Fruit fly (Drosophila melanogaster) whole organism, embryonic: ENCODE results near the gene CG42784.

ENCODE experiments used
- CG10431 ChIP-seq: fragments of 200-800 bp; sonication (Bioruptor generic); optimal IDR thresholded peaks from 3 replicates; lab custom pipeline; 2018; ENCODE audit warnings: missing biosample characterization, mild to moderate bottlenecking, missing genetic modification characterization
- CG10979 ChIP-seq: fragments of 200-800 bp; sonication (Bioruptor generic); optimal IDR thresholded peaks from 2 replicates; lab custom pipeline; 2018; ENCODE audit warnings: missing biosample characterization, mild to moderate bottlenecking, missing genetic modification characterization, moderate library complexity
- CG13775 ChIP-seq: fragments of 200-800 bp; sonication (Bioruptor generic); optimal IDR thresholded peaks from 3 replicates; lab custom pipeline; 2017; ENCODE audit warnings: missing biosample characterization, mild to moderate bottlenecking, missing genetic modification characterization
- CG14860 ChIP-seq: fragments of 200-800 bp; sonication (Bioruptor generic); IDR thresholded peaks from 3 replicates; pipeline ENCODE4 v1.3.6; 2022; ENCODE audit warnings: missing biosample characterization, missing genetic modification characterization; ENCODE audit not compliant: partially characterized antibody
- CG16813 ChIP-seq: fragments of 200-800 bp; sonication (Bioruptor generic); IDR thresholded peaks from 3 replicates; pipeline ENCODE4 v1.3.6; 2022; ENCODE audit warnings: missing biosample characterization, missing genetic modification characterization; ENCODE audit not compliant: partially characterized antibody
- CG18011 ChIP-seq: fragments of 200-800 bp; sonication (Bioruptor generic); optimal IDR thresholded peaks from 2 replicates; lab custom pipeline; 2017; ENCODE audit warnings: missing biosample characterization, missing genetic modification characterization, mild to moderate bottlenecking, moderate library complexity, missing genotype
- CG2120 ChIP-seq: fragments of 200-800 bp; sonication (Bioruptor generic); optimal IDR thresholded peaks from 3 replicates; lab custom pipeline; 2016; ENCODE audit warnings: missing biosample characterization, missing genetic modification characterization
- CG34376 ChIP-seq: fragments of 200-800 bp; sonication (Bioruptor generic); optimal IDR thresholded peaks from 2 replicates; lab custom pipeline; 2018; ENCODE audit warnings: missing biosample characterization, mild to moderate bottlenecking, missing genetic modification characterization
- CG7786 ChIP-seq: fragments of 200-800 bp; sonication (Bioruptor generic); optimal IDR thresholded peaks from 2 replicates; lab custom pipeline; 2016; ENCODE audit warnings: missing biosample characterization, missing genetic modification characterization
- D19B ChIP-seq: fragments of 200-800 bp; sonication (Bioruptor generic); optimal IDR thresholded peaks from 2 replicates; lab custom pipeline; 2017; ENCODE audit warnings: missing biosample characterization, mild to moderate bottlenecking, missing genetic modification characterization
- Dip3 ChIP-seq: fragments of 200-800 bp; sonication (Bioruptor generic); optimal IDR thresholded peaks from 3 replicates; lab custom pipeline; 2016; ENCODE audit warnings: missing biosample characterization, missing genetic modification characterization
- Drgx ChIP-seq: fragments of 200-800 bp; sonication (Bioruptor generic); IDR thresholded peaks from 2 replicates; pipeline ENCODE4 v1.3.6; 2022; ENCODE audit warnings: missing biosample characterization, missing genetic modification characterization
- GATAe ChIP-seq: fragments of 200-800 bp; sonication (Bioruptor generic); conservative IDR thresholded peaks from 2 replicates; pipeline ENCODE4 v1.3.6; 2022; ENCODE audit warnings: missing biosample characterization, missing genetic modification characterization
- HmgD ChIP-seq: fragments of 200-800 bp; sonication (Bioruptor generic); optimal IDR thresholded peaks from 3 replicates; lab custom pipeline; 2016; ENCODE audit warnings: missing biosample characterization, missing genetic modification characterization
- Hr78 ChIP-seq, 2 experiments: fragments of 200-800 bp in 1 of 2; fragments of >200 bp in 1 of 2; sonication (Bioruptor generic) in 1 of 2; optimal IDR thresholded peaks; 2 replicates each; lab custom pipeline; 2017 to 2019; ENCODE audit warnings: missing biosample characterization in 2 of 2, missing genetic modification characterization in 2 of 2, mild to moderate bottlenecking in 1 of 2, moderate library complexity in 1 of 2
- Oaz ChIP-seq: fragments of 200-800 bp; sonication (Bioruptor generic); IDR thresholded peaks from 2 replicates; pipeline ENCODE4 v1.3.6; 2022; ENCODE audit warnings: missing biosample characterization, missing genetic modification characterization
- Rfx ChIP-seq: fragments of 200-800 bp; sonication (Bioruptor generic); IDR thresholded peaks from 2 replicates; pipeline ENCODE4 v1.3.6; 2022; ENCODE audit warnings: missing biosample characterization, missing genetic modification characterization
- Ssrp ChIP-seq: fragments of 200-800 bp; sonication (Bioruptor generic); optimal IDR thresholded peaks from 2 replicates; lab custom pipeline; 2018; ENCODE audit warnings: missing biosample characterization, mild to moderate bottlenecking, missing genetic modification characterization, moderate library complexity
- Usf ChIP-seq: fragments of 200-800 bp; sonication (Bioruptor generic); optimal IDR thresholded peaks from 2 replicates; lab custom pipeline; 2017; ENCODE audit warnings: missing genotype, missing biosample characterization, missing genetic modification characterization
- chif ChIP-seq, 2 experiments: fragments of 200-800 bp; sonication (Bioruptor generic); optimal IDR thresholded peaks; 3 replicates each; lab custom pipeline; 2016; ENCODE audit warnings: missing biosample characterization in 2 of 2, missing genetic modification characterization in 2 of 2
- cwo ChIP-seq: fragments of 200-800 bp; sonication (Bioruptor generic); optimal IDR thresholded peaks from 3 replicates; lab custom pipeline; 2017; ENCODE audit warnings: missing biosample characterization, missing genetic modification characterization, mild to moderate bottlenecking, moderate library complexity, missing genetic modification reagents
- exex ChIP-seq: fragments of 200-800 bp; sonication (Bioruptor generic); optimal IDR thresholded peaks from 4 replicates; lab custom pipeline; 2018; ENCODE audit warnings: missing biosample characterization, mild to moderate bottlenecking, missing genetic modification characterization, moderate library complexity
- gem ChIP-seq: fragments of 200-800 bp; sonication (Bioruptor generic); optimal IDR thresholded peaks from 2 replicates; lab custom pipeline; 2019; ENCODE audit warnings: missing biosample characterization, mild to moderate bottlenecking, missing genetic modification characterization, moderate library complexity
- grau ChIP-seq: fragments of 200-800 bp; optimal IDR thresholded peaks from 3 replicates; lab custom pipeline; 2019; ENCODE audit warnings: missing biosample characterization, mild to moderate bottlenecking, missing genetic modification characterization, moderate library complexity
- grn ChIP-seq: fragments of 200-800 bp; sonication (Bioruptor generic); optimal IDR thresholded peaks from 3 replicates; lab custom pipeline; 2017; ENCODE audit warnings: missing biosample characterization, missing genetic modification characterization
- ham ChIP-seq: fragments of 200-800 bp; sonication (Bioruptor generic); IDR thresholded peaks from 2 replicates; pipeline ENCODE4 v1.3.6; 2022; ENCODE audit warnings: missing biosample characterization, missing genetic modification characterization
- ind ChIP-seq: fragments of 200-800 bp; sonication (Bioruptor generic); optimal IDR thresholded peaks from 3 replicates; lab custom pipeline; 2016; ENCODE audit warnings: missing biosample characterization, missing genetic modification characterization
- lab ChIP-seq: fragments of 200-800 bp; sonication (Bioruptor generic); optimal IDR thresholded peaks from 3 replicates; lab custom pipeline; 2017; ENCODE audit warnings: missing biosample characterization, missing genetic modification characterization, mild to moderate bottlenecking, moderate library complexity, missing genetic modification reagents
- nmo ChIP-seq: fragments of 200-800 bp; sonication (Bioruptor generic); optimal IDR thresholded peaks from 2 replicates; lab custom pipeline; 2018; ENCODE audit warnings: missing biosample characterization, mild to moderate bottlenecking, missing genetic modification characterization, moderate library complexity
- odd ChIP-seq: fragments of 200-800 bp; sonication (Bioruptor generic); optimal IDR thresholded peaks from 2 replicates; lab custom pipeline; 2017; ENCODE audit warnings: missing biosample characterization, mild to moderate bottlenecking, missing genetic modification characterization
- sens ChIP-seq: fragments of 200-800 bp; sonication (Bioruptor generic); peaks from one replicate; lab custom pipeline; 2016; ENCODE audit warnings: missing biosample characterization, missing genetic modification characterization
- shn ChIP-seq: fragments of 200-800 bp; sonication (Bioruptor generic); optimal IDR thresholded peaks from 3 replicates; lab custom pipeline; 2016; ENCODE audit warnings: missing biosample characterization, missing genetic modification characterization
- slou ChIP-seq: fragments of 200-800 bp; sonication (Bioruptor generic); optimal IDR thresholded peaks from 3 replicates; lab custom pipeline; 2016; ENCODE audit warnings: missing biosample characterization, missing genetic modification characterization
- sug ChIP-seq: fragments of 200-800 bp; optimal IDR thresholded peaks from 2 replicates; lab custom pipeline; 2019; ENCODE audit warnings: missing biosample characterization, mild to moderate bottlenecking, missing genetic modification characterization, moderate library complexity

The CG42784 gene

dm6 chr2L:13399565-13399964, 15.7 kb upstream of the CG42784 start (continued):
- peak; percentile 5 for TF ChIP-seq CG13775 (GFP tag; lab: Kevin White, UChicago)
- peak; percentile 43 for TF ChIP-seq gem
- TF ChIP-seq Rfx: 0 out of 2 replicates have a peak, but pooled peaks have one; percentile 12
- peak; percentile 29 for TF ChIP-seq grau
- TF ChIP-seq D19B (GFP tag; lab: Kevin White, UChicago): no peak
- TF ChIP-seq CG10431 (GFP tag; lab: Kevin White, UChicago): no peak
- TF ChIP-seq chif (GFP tag; optimal IDR thresholded peaks at IDR 0.05; lab: Kevin White, UChicago): no peak
- TF ChIP-seq, all 482 proteins: peak for 29

DNA sequence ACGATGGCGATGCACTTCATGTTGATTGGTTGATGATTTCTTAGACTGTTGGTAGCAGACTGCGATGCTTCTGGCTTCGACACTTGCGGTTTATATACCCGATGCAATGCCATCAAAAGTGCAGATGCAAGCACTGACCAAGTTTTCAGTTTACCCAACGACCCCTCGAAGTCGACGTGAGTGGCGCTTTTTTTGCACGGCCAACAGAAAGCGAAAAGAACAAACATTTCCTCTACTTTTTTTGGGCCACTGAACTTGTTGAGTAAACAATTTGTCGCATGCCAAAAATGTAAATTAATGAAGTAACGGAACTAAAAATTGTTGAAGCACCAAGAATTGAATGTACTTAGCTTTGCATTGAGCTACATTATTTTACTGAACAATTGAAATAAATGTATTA, 3.7 kb upstream of the CG42784 start, which contains the start of gene Vm34Ca:
Gene Vm34Ca (minus strand): TSS at position 66 of the 400 bp plus-strand sequence.
- TF ChIP-seq HmgD (GFP tag; lab: Kevin White, UChicago) (no peak), CG14860 (GFP tag; lab: Robert Waterston, UW) (0 out of 3 replicates have a peak, but pooled peaks have one; percentile 12), CG18011 (GFP tag; lab: Kevin White, UChicago) (no peak)

DNA sequence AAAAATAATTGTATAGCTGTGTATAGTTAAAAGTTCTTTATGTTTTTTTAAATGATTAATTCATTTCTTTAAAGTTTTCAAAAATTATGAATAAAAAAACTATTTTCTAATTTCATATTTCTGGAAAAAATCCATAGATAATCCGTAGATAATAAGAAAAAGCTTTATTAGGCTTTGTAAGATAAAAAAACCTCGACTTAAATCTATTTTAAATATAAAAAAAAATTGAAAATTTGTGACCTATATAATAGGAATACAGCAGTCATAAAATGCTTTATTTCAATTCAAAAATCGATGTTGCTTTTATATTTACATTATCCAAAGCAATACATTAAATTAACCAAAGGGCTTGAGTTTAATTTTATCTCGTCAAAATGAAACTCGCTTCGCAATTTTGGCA, 3.0 kb upstream of the CG42784 start, which contains the start of gene Flad2:
Gene Flad2 (plus strand): TSS at position 301 of the 400 bp plus-strand sequence.
- TF ChIP-seq odd (GFP tag; lab: Kevin White, UChicago) (no peak), CG7786 (GFP tag; lab: Kevin White, UChicago) (no peak), ind (GFP tag; lab: Kevin White, UChicago) (no peak), CG16813 (GFP tag; lab: Robert Waterston, UW) (no peak), slou (GFP tag; lab: Kevin White, UChicago) (no peak)

DNA sequence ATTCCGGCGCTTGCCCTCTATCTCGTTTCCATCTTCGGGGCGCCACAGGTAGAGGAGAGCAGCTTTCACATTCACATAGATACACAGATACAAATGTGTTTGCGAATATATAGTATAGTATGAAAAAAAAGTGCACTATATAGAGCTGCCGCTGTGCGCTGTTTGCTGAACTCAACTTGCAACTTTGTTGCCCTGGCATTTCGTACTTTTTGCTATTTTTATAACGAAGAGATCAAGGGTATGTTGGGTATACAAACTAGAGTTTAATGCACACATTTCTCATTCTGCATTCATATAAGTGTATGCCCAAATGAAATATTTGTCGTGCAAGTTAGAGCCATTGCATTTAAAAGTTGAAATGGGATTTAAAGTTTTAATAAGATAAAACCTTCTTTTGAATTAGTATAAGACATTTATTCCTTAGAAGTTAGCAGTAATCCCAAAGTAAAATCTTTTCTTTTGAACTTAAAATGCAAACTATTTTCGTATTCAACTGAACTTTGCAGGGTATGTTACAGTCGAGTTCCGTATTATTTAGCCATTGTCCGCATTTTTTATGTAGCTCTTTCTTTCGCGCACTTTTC, 15.8 kb downstream of the CG42784 start:
- TF ChIP-seq Drgx (GFP tag; lab: Robert Waterston, UW) (peak; percentile 30; the same call in 1 of the 2 replicates), nmo (GFP tag; lab: Kevin White, UChicago) (no peak)
- TF ChIP-seq, all 482 proteins: peak for 1

- TF ChIP-seq Hr78 (GFP tag; optimal IDR thresholded peaks at IDR 0.05; lab: Kevin White, UChicago) (peak in 1 of 2 experiments; percentile 78), shn (GFP tag; lab: Kevin White, UChicago) (no peak), Usf (GFP tag; lab: Kevin White, UChicago) (no peak), Ssrp (tag; lab: Kevin White, UChicago) (no peak), grn (GFP tag; lab: Kevin White, UChicago) (peak; percentile 74), CG34376 (peak; percentile 76), sens (GFP tag; lab: Kevin White, UChicago) (peak; percentile 34), exex (tag; lab: Kevin White, UChicago) (peak; percentile 70), sug (tag; lab: Kevin White, UChicago) (peak; percentile 81), lab (GFP tag; lab: Kevin White, UChicago) (peak; percentile 42), GATAe (GFP tag; lab: Robert Waterston, UW) (peak; percentile 46), CG2120 (GFP tag; lab: Kevin White, UChicago) (peak; percentile 20), ham (GFP tag; lab: Robert Waterston, UW) (no peak), Dip3 (GFP tag; lab: Kevin White, UChicago) (peak; percentile 9), Oaz (GFP tag; lab: Robert Waterston, UW) (no peak), cwo (GFP tag; lab: Kevin White, UChicago) (peak; percentile 78), CG10979 (tag; lab: Kevin White, UChicago) (no peak)
Observed at dm6 chr2L:13434795-13435634, 19.8 kb downstream of the CG42784 start, which contains the start of gene Tehao. Tehao (plus strand) TSS chr2L:13435622.
